Fruit fly (Drosophila melanogaster) whole organism, pupa: Measurements from ENCODE around the gene CG1394.

Source experiments
- CG13204 ChIP-seq: fragments of 200-800 bp; sonication (Bioruptor generic); optimal IDR thresholded peaks from 2 replicates; lab custom pipeline; 2018; ENCODE audit warnings: missing biosample characterization, mild to moderate bottlenecking, missing genetic modification characterization, moderate library complexity
- CG14655 ChIP-seq: fragments of 200-800 bp; sonication (Bioruptor generic); optimal IDR thresholded peaks from 3 replicates; lab custom pipeline; 2017; ENCODE audit warnings: mild to moderate bottlenecking, missing biosample characterization, missing genetic modification reagents, missing genetic modification characterization
- CG32121 ChIP-seq: fragments of 200-800 bp; sonication (Bioruptor generic); IDR thresholded peaks from 2 replicates; pipeline ENCODE4 v1.3.6; 2022; ENCODE audit warnings: missing biosample characterization, missing genetic modification characterization
- CG34367 ChIP-seq: fragments of 200-800 bp; sonication (Bioruptor generic); optimal IDR thresholded peaks from 2 replicates; lab custom pipeline; 2018; ENCODE audit warnings: missing biosample characterization, mild to moderate bottlenecking, missing genetic modification characterization
- CG8301 ChIP-seq: fragments of 200-800 bp; sonication (Bioruptor generic); optimal IDR thresholded peaks from 2 replicates; lab custom pipeline; 2018; ENCODE audit warnings: missing biosample characterization, mild to moderate bottlenecking, missing genetic modification characterization
- CG9948 ChIP-seq: fragments of 200-800 bp; sonication (Bioruptor generic); optimal IDR thresholded peaks from 2 replicates; lab custom pipeline; 2018; ENCODE audit warnings: missing biosample characterization, mild to moderate bottlenecking, missing genetic modification characterization, moderate library complexity
- EcR ChIP-seq: fragments of 200-800 bp; sonication (Bioruptor generic); optimal IDR thresholded peaks from 3 replicates; lab custom pipeline; 2019; ENCODE audit warnings: missing biosample characterization, missing genetic modification characterization, mild to moderate bottlenecking, moderate library complexity, missing genetic modification reagents
- Ets98B ChIP-seq: fragments of 200-800 bp; sonication (Bioruptor generic); IDR thresholded peaks from 2 replicates; pipeline ENCODE4 v1.3.6; 2022; ENCODE audit warnings: missing biosample characterization, missing genetic modification characterization
- Pif1A ChIP-seq: fragments of 200-800 bp; sonication (Bioruptor generic); optimal IDR thresholded peaks from 3 replicates; lab custom pipeline; 2016; ENCODE audit warnings: missing biosample characterization, missing genetic modification characterization
- Snoo ChIP-seq: fragments of 200-800 bp; sonication (Bioruptor generic); optimal IDR thresholded peaks from 3 replicates; lab custom pipeline; 2017; ENCODE audit warnings: missing biosample characterization, mild to moderate bottlenecking, missing genetic modification characterization, inconsistent platforms

DNA sequence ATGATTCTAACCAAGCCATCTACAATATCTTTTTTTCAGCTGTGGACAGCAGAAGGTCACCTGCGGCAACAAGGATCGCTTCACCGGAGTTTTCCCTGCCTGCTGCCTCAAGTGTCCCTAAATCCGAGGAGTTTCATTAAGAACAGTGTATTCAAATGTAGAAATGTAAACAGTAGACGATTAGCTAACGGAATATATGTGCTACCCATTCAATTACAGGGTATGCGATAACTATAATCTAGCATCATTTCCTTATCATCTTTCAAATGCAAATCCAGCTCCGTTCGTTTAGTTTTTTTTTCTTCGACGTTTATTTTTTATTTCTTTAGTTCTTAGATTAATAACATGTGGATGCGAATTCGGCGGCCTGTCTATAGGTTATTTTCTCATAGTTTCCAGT, 25.9 kb downstream of the CG1394 start:
- TF ChIP-seq CG8301 = no peak
- TF ChIP-seq CG9948 (tag; lab: Kevin White, UChicago) = no peak
- TF ChIP-seq EcR (GFP tag; lab: Kevin White, UChicago) = no peak
- no peak for TF ChIP-seq CG14655 (GFP tag; lab: Kevin White, UChicago)
- no peak for TF ChIP-seq CG34367 (tag; lab: Kevin White, UChicago)
- TF ChIP-seq CG13204 (GFP tag; lab: Kevin White, UChicago) = no peak
- TF ChIP-seq Snoo (tag; lab: Kevin White, UChicago) = no peak
- TF ChIP-seq CG32121 = no peak
- no peak for TF ChIP-seq Ets98B (GFP tag; lab: Robert Waterston, UW)
- TF ChIP-seq Pif1A = no peak
